Worm (Caenorhabditis elegans) whole organism, late embryonic: ENCODE results near the gene C53D6.8.

Source experiments
- ama-1 ChIP-seq: fragments of 150-350 bp; optimal IDR thresholded peaks from 2 replicates; lab custom pipeline; 2014
- ceh-22 ChIP-seq: sonication (generic microtip); optimal IDR thresholded peaks from 2 replicates; lab custom pipeline; 2017; ENCODE audit warnings: missing biosample characterization, missing genetic modification characterization
- ceh-45 ChIP-seq: fragments of 200-800 bp; sonication (Bioruptor generic); IDR thresholded peaks from 2 replicates; pipeline ENCODE4 v1.3.6; 2022; ENCODE audit warnings: missing genetic modification reagents, missing genetic modification characterization, missing compliant biosample characterization
- elt-2 ChIP-seq: sonication (generic microtip); optimal IDR thresholded peaks from 2 replicates; lab custom pipeline; 2016; ENCODE audit warnings: missing genetic modification reagents, missing genetic modification characterization, missing compliant biosample characterization
- hlh-30 ChIP-seq: sonication (generic microtip); optimal IDR thresholded peaks from 2 replicates; lab custom pipeline; 2017; ENCODE audit warnings: antibody characterized with exemption, missing genetic modification characterization, missing compliant biosample characterization; ENCODE audit not compliant: insufficient read depth
- nhr-232 ChIP-seq: sonication (generic microtip); optimal IDR thresholded peaks from 2 replicates; lab custom pipeline; 2016; ENCODE audit warnings: missing genetic modification characterization, missing compliant biosample characterization
- pha-4 ChIP-seq: fragments of 150-350 bp; optimal IDR thresholded peaks from 2 replicates; lab custom pipeline; 2018; ENCODE audit warnings: missing biosample characterization, missing genetic modification reagents, missing genetic modification characterization
- unc-86 ChIP-seq: sonication (generic microtip); optimal IDR thresholded peaks from 2 replicates; lab custom pipeline; 2016; ENCODE audit warnings: missing genetic modification characterization, missing compliant biosample characterization

ce11 chrIV:9051510-9052175, 49.1 kb upstream of the C53D6.8 start:
- TF ChIP-seq ceh-22 (tag; lab: Kevin White, UChicago): no peak
- TF ChIP-seq hlh-30: no peak
- no peak for TF ChIP-seq unc-86
- no peak for TF ChIP-seq ceh-45 (GFP tag; lab: Robert Waterston, UW)
- no peak for TF ChIP-seq nhr-232 (tag; lab: Kevin White, UChicago)
- no peak for TF ChIP-seq pha-4
- no peak for TF ChIP-seq ama-1
- TF ChIP-seq elt-2 (tag; lab: Kevin White, UChicago): no peak
